Worm (Caenorhabditis elegans) whole organism, L1 larva: ENCODE measurements around the gene abhd-12.

Source experiments
- aha-1 ChIP-seq: fragments of 150-350 bp; optimal IDR thresholded peaks from 2 replicates; lab custom pipeline; 2014; ENCODE audit warnings: missing biosample characterization, missing genetic modification characterization
- aly-2 ChIP-seq: fragments of 150-350 bp; optimal IDR thresholded peaks from 2 replicates; lab custom pipeline; 2014; ENCODE audit warnings: missing biosample characterization, missing genetic modification characterization
- ces-1 ChIP-seq: fragments of 150-350 bp; optimal IDR thresholded peaks from 2 replicates; lab custom pipeline; 2014; ENCODE audit warnings: missing biosample characterization, missing genetic modification reagents, missing genetic modification characterization
- lin-13 ChIP-seq: fragments of 150-350 bp; optimal IDR thresholded peaks from 2 replicates; lab custom pipeline; 2014; ENCODE audit warnings: missing biosample characterization, missing genetic modification reagents, missing genetic modification characterization
- mef-2 ChIP-seq: fragments of 150-350 bp; optimal IDR thresholded peaks from 2 replicates; lab custom pipeline; 2014; ENCODE audit warnings: missing biosample characterization, missing genetic modification characterization
- nhr-12 ChIP-seq: sonication (generic microtip); optimal IDR thresholded peaks from 2 replicates; lab custom pipeline; 2017; ENCODE audit warnings: missing biosample characterization, missing genetic modification characterization
- nhr-77 ChIP-seq: fragments of 150-350 bp; optimal IDR thresholded peaks from 2 replicates; lab custom pipeline; 2014; ENCODE audit warnings: missing biosample characterization, missing genetic modification characterization
- pqm-1 ChIP-seq: sonication (generic microtip); optimal IDR thresholded peaks from 3 replicates; lab custom pipeline; 2017; ENCODE audit warnings: missing biosample characterization, missing genetic modification characterization

- no peak for TF ChIP-seq aly-2 (tag; lab: Kevin White, UChicago)
- no peak for TF ChIP-seq nhr-12
- TF ChIP-seq pqm-1 (tag; lab: Kevin White, UChicago) = no peak
- no peak for TF ChIP-seq mef-2 (tag; lab: Kevin White, UChicago)
- no peak for TF ChIP-seq ces-1
- TF ChIP-seq aha-1 (tag; lab: Kevin White, UChicago) = no peak
- TF ChIP-seq nhr-77 (tag; lab: Kevin White, UChicago) = no peak
- no peak for TF ChIP-seq lin-13 (GFP tag; lab: Kevin White, UChicago)
These were observed 28.5 kb upstream of the abhd-12 start, which contains the start of gene F26D11.12 for ce11 chrV:7955168-7955567.
